Worm (Caenorhabditis elegans): ENCODE data around the gene ile-2.

DNA sequence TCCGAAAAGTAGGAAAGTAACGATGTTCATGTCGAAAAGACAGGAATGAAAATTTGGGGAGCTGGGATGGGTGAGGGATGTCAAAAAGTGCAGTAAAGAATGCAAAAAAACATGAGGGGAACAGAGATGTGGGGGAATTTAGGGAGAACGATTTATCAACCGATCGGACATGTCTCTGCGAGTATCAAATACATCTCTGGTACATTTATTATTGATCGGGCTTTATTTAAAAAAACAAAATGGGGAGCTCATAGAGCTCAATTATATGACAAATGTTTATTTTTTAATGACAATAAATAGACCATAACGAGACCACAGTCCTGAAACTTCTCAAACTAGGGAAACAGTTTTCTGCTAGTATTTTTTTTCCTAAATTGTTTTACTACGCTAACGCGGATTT, 42.3 kb downstream of the ile-2 start, which contains the start of gene F25E2.2:
- no peak for TF ChIP-seq nhr-11 (tag; optimal IDR thresholded peaks at IDR 0.05)
- no peak for TF ChIP-seq unc-62 (GFP tag; optimal IDR thresholded peaks at IDR 0.05)
- no peak for TF ChIP-seq nhr-10 (tag; optimal IDR thresholded peaks at IDR 0.05)
- no peak for TF ChIP-seq ceh-82 (tag; optimal IDR thresholded peaks at IDR 0.05)
